Worm (Caenorhabditis elegans) whole organism, L4/young adult: ENCODE measurements around the gene hda-4.

Experiments used
- W03F9.2 ChIP-seq: fragments of 150-350 bp; optimal IDR thresholded peaks from 2 replicates; lab custom pipeline; 2014; ENCODE audit warnings: missing biosample characterization, missing genetic modification characterization
- him-1 ChIP-seq: sonication (generic microtip); optimal IDR thresholded peaks from 2 replicates; lab custom pipeline; 2016; ENCODE audit warnings: missing genotype, missing genetic modification reagents, missing genetic modification characterization, missing compliant biosample characterization

DNA sequence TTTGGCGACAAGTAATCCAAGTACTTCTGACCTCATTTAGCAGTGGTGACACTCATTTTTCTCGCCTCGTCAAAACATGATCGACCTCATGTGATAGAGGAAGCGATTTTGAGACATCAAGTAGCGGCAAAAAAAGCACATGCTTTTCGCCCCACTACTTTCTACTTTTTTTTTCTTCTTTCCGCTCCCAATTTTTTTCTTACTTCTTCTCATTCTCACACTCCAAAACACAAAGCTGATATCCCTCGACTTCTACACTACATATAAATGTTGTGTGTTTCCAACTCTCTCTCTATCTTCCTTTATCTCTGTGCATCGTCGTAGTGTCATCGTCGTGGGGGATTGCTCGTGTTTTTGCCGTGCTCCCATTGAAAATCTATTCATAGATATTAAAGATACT is 2.9 kb downstream of the hda-4 start:
- TF ChIP-seq W03F9.2 (tag; lab: Kevin White, UChicago) (no peak), him-1 (tag; lab: Kevin White, UChicago) (no peak)
